Worm (Caenorhabditis elegans) whole organism, midembryonic: ENCODE data around the gene T14G8.3.

Experiments used
- T22C8.4 ChIP-seq: fragments of 200-800 bp; sonication (Bioruptor generic); IDR thresholded peaks from 2 replicates; pipeline ENCODE4 v1.3.6; 2022; ENCODE audit warnings: missing genetic modification characterization, missing compliant biosample characterization
- cog-1 ChIP-seq: sonication (generic microtip); optimal IDR thresholded peaks from 2 replicates; lab custom pipeline; 2016; ENCODE audit warnings: missing genetic modification characterization, missing compliant biosample characterization
- flt-1 ChIP-seq: fragments of 200-800 bp; sonication (Bioruptor generic); IDR thresholded peaks from 2 replicates; pipeline ENCODE4 v1.3.6; 2022; ENCODE audit warnings: missing genetic modification characterization, missing compliant biosample characterization
- tab-1 ChIP-seq: fragments of 200-800 bp; sonication (Bioruptor generic); IDR thresholded peaks from 2 replicates; pipeline ENCODE4 v1.3.6; 2022; ENCODE audit warnings: missing genetic modification characterization, missing compliant biosample characterization
- ztf-23 ChIP-seq: fragments of 200-800 bp; sonication (Bioruptor generic); IDR thresholded peaks from 2 replicates; pipeline ENCODE4 v1.3.6; 2022; ENCODE audit warnings: missing genetic modification reagents, missing genetic modification characterization, missing compliant biosample characterization

- TF ChIP-seq ztf-23 (GFP tag; lab: Robert Waterston, UW) (no peak), cog-1 (tag; lab: Kevin White, UChicago) (no peak), flt-1 (GFP tag; lab: Robert Waterston, UW) (no peak), T22C8.4 (GFP tag; lab: Robert Waterston, UW) (no peak), tab-1 (no peak)
Measured at ce11 chrX:12877930-12878329, 16.9 kb downstream of the T14G8.3 start.
